Worm (Caenorhabditis elegans) whole organism, late embryonic: ENCODE data around the gene C05C10.7.

Source experiments
- ceh-30 ChIP-seq: fragments of 150-350 bp; optimal IDR thresholded peaks from 2 replicates; lab custom pipeline; 2014; ENCODE audit warnings: missing biosample characterization, missing genetic modification characterization
- ets-4 ChIP-seq: sonication (generic microtip); optimal IDR thresholded peaks from 2 replicates; lab custom pipeline; 2016; ENCODE audit warnings: missing genetic modification characterization, missing compliant biosample characterization
- madf-2 ChIP-seq: sonication (generic microtip); optimal IDR thresholded peaks from 2 replicates; lab custom pipeline; 2017; ENCODE audit warnings: missing genetic modification characterization, missing compliant biosample characterization
- pqm-1 ChIP-seq: sonication (generic microtip); optimal IDR thresholded peaks from 2 replicates; lab custom pipeline; 2016; ENCODE audit warnings: missing genetic modification characterization, missing compliant biosample characterization

ce11 chrII:9917904-9918303 is 20.9 kb downstream of the C05C10.7 start, which contains the start of gene C05C10.8:
- TF ChIP-seq pqm-1 (tag; lab: Kevin White, UChicago) (no peak), ceh-30 (tag; lab: Kevin White, UChicago) (no peak), ets-4 (tag; lab: Kevin White, UChicago) (no peak), madf-2 (tag; lab: Kevin White, UChicago) (no peak)
